Worm (Caenorhabditis elegans) whole organism, L4 larva: ENCODE measurements around the gene C12D8.21.

ENCODE experiments used
- F44E2.7 ChIP-seq: fragments of 200-800 bp; sonication (Bioruptor generic); IDR thresholded peaks from 2 replicates; pipeline ENCODE4 v2.1.2; 2022; ENCODE audit warnings: missing genetic modification characterization, missing compliant biosample characterization
- F49E8.2 ChIP-seq: sonication (generic microtip); optimal IDR thresholded peaks from 2 replicates; lab custom pipeline; 2016; ENCODE audit warnings: missing compliant biosample characterization, mild to moderate bottlenecking, missing genetic modification characterization, borderline replicate concordance
- Y105C5A.15 ChIP-seq: fragments of 200-800 bp; sonication (Bioruptor generic); IDR thresholded peaks from 2 replicates; pipeline ENCODE4 v1.3.6; 2022; ENCODE audit warnings: missing genetic modification characterization, missing compliant biosample characterization
- arid-1 ChIP-seq: fragments of 200-800 bp; sonication (Bioruptor generic); conservative IDR thresholded peaks from 2 replicates; pipeline ENCODE4 v1.3.6; 2022; ENCODE audit warnings: missing genetic modification reagents, missing genetic modification characterization, missing compliant biosample characterization
- ceh-20 ChIP-seq: fragments of 200-800 bp; sonication (Bioruptor generic); IDR thresholded peaks from 2 replicates; pipeline ENCODE4 v1.3.6; 2022; ENCODE audit warnings: missing genetic modification reagents, missing genetic modification characterization, missing compliant biosample characterization
- ceh-28 ChIP-seq: fragments of 150-350 bp; optimal IDR thresholded peaks from 2 replicates; lab custom pipeline; 2014; ENCODE audit warnings: missing biosample characterization, missing genetic modification reagents, missing genetic modification characterization
- ceh-82 ChIP-seq: sonication (generic microtip); optimal IDR thresholded peaks from 2 replicates; lab custom pipeline; 2017; ENCODE audit warnings: missing biosample characterization, missing genetic modification characterization
- cey-2 ChIP-seq: sonication (generic microtip); optimal IDR thresholded peaks from 3 replicates; lab custom pipeline; 2017; ENCODE audit warnings: missing genetic modification characterization, mild to moderate bottlenecking, missing compliant biosample characterization, antibody characterized with exemption, borderline replicate concordance; ENCODE audit not compliant: insufficient read depth
- ctbp-1 ChIP-seq: fragments of 200-800 bp; sonication (Bioruptor generic); IDR thresholded peaks from 2 replicates; pipeline ENCODE4 v1.3.6; 2022; ENCODE audit warnings: missing genetic modification reagents, missing genetic modification characterization, missing compliant biosample characterization
- daf-19 ChIP-seq: fragments of 200-800 bp; sonication (Bioruptor generic); conservative IDR thresholded peaks from 2 replicates; pipeline ENCODE4 v1.3.6; 2022; ENCODE audit warnings: missing genetic modification characterization, missing compliant biosample characterization
- daf-8 ChIP-seq: fragments of 200-800 bp; sonication (Bioruptor generic); IDR thresholded peaks from 2 replicates; pipeline ENCODE4 v1.3.6; 2022; ENCODE audit warnings: missing genetic modification characterization, missing compliant biosample characterization
- dmd-9 ChIP-seq: fragments of 200-800 bp; sonication (Bioruptor generic); IDR thresholded peaks from 2 replicates; pipeline ENCODE4 v1.3.6; 2022; ENCODE audit warnings: missing genetic modification reagents, missing genetic modification characterization, missing compliant biosample characterization
- dpl-1 ChIP-seq: fragments of 150-350 bp; optimal IDR thresholded peaks from 2 replicates; lab custom pipeline; 2014; ENCODE audit warnings: missing biosample characterization, missing genetic modification reagents, missing genetic modification characterization
- duxl-1 ChIP-seq: sonication (generic microtip); optimal IDR thresholded peaks from 2 replicates; lab custom pipeline; 2016; ENCODE audit warnings: mild to moderate bottlenecking, missing genetic modification characterization, moderate library complexity, missing compliant biosample characterization; ENCODE audit not compliant: poor library complexity
- fkh-10 ChIP-seq: fragments of 150-350 bp; optimal IDR thresholded peaks from 2 replicates; lab custom pipeline; 2014; ENCODE audit warnings: missing biosample characterization, missing genetic modification reagents, missing genetic modification characterization
- gei-8 ChIP-seq: fragments of 200-800 bp; sonication (Bioruptor generic); optimal IDR thresholded peaks from 2 replicates; lab custom pipeline; 2018; ENCODE audit warnings: mild to moderate bottlenecking, missing genetic modification characterization, missing compliant biosample characterization
- hif-1 ChIP-seq, 2 experiments: sonication (generic microtip); optimal IDR thresholded peaks; 2 replicates each; lab custom pipeline; 2016 to 2017; ENCODE audit warnings: missing compliant biosample characterization in 2 of 2, missing genetic modification characterization in 2 of 2, missing genetic modification reagents in 2 of 2, missing genotype in 2 of 2, mild to moderate bottlenecking in 1 of 2
- hlh-11 ChIP-seq: fragments of 200-800 bp; sonication (Bioruptor generic); optimal IDR thresholded peaks from 2 replicates; lab custom pipeline; 2018; ENCODE audit warnings: mild to moderate bottlenecking, missing genetic modification characterization, missing compliant biosample characterization
- hlh-30 ChIP-seq: sonication (generic microtip); optimal IDR thresholded peaks from 2 replicates; lab custom pipeline; 2017; ENCODE audit warnings: antibody characterized with exemption, mild to moderate bottlenecking, missing genetic modification characterization, missing compliant biosample characterization; ENCODE audit not compliant: insufficient read depth
- hmg-1.1 ChIP-seq: fragments of 200-800 bp; sonication (Bioruptor generic); IDR thresholded peaks from 2 replicates; pipeline ENCODE4 v1.3.6; 2022; ENCODE audit warnings: missing genetic modification reagents, missing genetic modification characterization, missing compliant biosample characterization
- lin-39 ChIP-seq: fragments of 150-350 bp; optimal IDR thresholded peaks from 2 replicates; lab custom pipeline; 2014; ENCODE audit warnings: missing biosample characterization, missing genetic modification reagents, missing genetic modification characterization
- madf-5 ChIP-seq, 2 experiments: fragments of 200-800 bp; sonication (Bioruptor generic); IDR thresholded peaks; 2 replicates each; pipeline ENCODE4 v1.3.6; 2022; ENCODE audit warnings: missing compliant biosample characterization in 2 of 2, missing genetic modification characterization in 2 of 2
- mxl-3 ChIP-seq: fragments of 200-800 bp; sonication (Bioruptor generic); optimal IDR thresholded peaks from 2 replicates; lab custom pipeline; 2018; ENCODE audit warnings: mild to moderate bottlenecking, missing genetic modification characterization, missing compliant biosample characterization
- nhr-10 ChIP-seq: fragments of 150-350 bp; optimal IDR thresholded peaks from 2 replicates; lab custom pipeline; 2014; ENCODE audit warnings: missing biosample characterization, missing genetic modification characterization
- nhr-111 ChIP-seq: fragments of 200-800 bp; sonication (Bioruptor generic); optimal IDR thresholded peaks from 2 replicates; lab custom pipeline; 2018; ENCODE audit warnings: mild to moderate bottlenecking, missing genetic modification characterization, missing compliant biosample characterization
- nhr-6 ChIP-seq: fragments of 150-350 bp; optimal IDR thresholded peaks from 2 replicates; lab custom pipeline; 2014; ENCODE audit warnings: missing biosample characterization, missing genetic modification characterization
- nhr-76 ChIP-seq: fragments of 150-350 bp; optimal IDR thresholded peaks from 2 replicates; lab custom pipeline; 2014; ENCODE audit warnings: missing biosample characterization, missing genetic modification characterization
- php-3 ChIP-seq: fragments of 200-800 bp; sonication (Bioruptor generic); IDR thresholded peaks from 2 replicates; pipeline ENCODE4 v1.3.6; 2022; ENCODE audit warnings: missing genetic modification reagents, missing genetic modification characterization, missing compliant biosample characterization
- rbr-2 ChIP-seq: sonication (generic microtip); optimal IDR thresholded peaks from 2 replicates; lab custom pipeline; 2016; ENCODE audit warnings: missing genotype, missing genetic modification characterization, missing compliant biosample characterization
- saeg-2 ChIP-seq: fragments of 200-800 bp; sonication (Bioruptor generic); IDR thresholded peaks from 2 replicates; pipeline ENCODE4 v1.3.6; 2022; ENCODE audit warnings: missing genetic modification reagents, missing genetic modification characterization, missing compliant biosample characterization
- sdz-12 ChIP-seq: fragments of 200-800 bp; sonication (Bioruptor generic); optimal IDR thresholded peaks from 2 replicates; lab custom pipeline; 2018; ENCODE audit warnings: mild to moderate bottlenecking, missing genetic modification characterization, missing compliant biosample characterization
- spr-3 ChIP-seq: fragments of 200-800 bp; sonication (Bioruptor generic); optimal IDR thresholded peaks from 2 replicates; lab custom pipeline; 2018; ENCODE audit warnings: mild to moderate bottlenecking, missing genetic modification characterization, missing compliant biosample characterization
- unc-39 ChIP-seq: sonication (generic microtip); optimal IDR thresholded peaks from 2 replicates; lab custom pipeline; 2017; ENCODE audit warnings: missing biosample characterization, missing genetic modification characterization
- zag-1 ChIP-seq: fragments of 150-350 bp; optimal IDR thresholded peaks from 2 replicates; lab custom pipeline; 2014; ENCODE audit warnings: missing biosample characterization, missing genetic modification characterization
- zip-11 ChIP-seq: fragments of 200-800 bp; sonication (Bioruptor generic); IDR thresholded peaks from 2 replicates; pipeline ENCODE4 v1.3.6; 2022; ENCODE audit warnings: missing genetic modification characterization, missing compliant biosample characterization

The C12D8.21 gene

DNA sequence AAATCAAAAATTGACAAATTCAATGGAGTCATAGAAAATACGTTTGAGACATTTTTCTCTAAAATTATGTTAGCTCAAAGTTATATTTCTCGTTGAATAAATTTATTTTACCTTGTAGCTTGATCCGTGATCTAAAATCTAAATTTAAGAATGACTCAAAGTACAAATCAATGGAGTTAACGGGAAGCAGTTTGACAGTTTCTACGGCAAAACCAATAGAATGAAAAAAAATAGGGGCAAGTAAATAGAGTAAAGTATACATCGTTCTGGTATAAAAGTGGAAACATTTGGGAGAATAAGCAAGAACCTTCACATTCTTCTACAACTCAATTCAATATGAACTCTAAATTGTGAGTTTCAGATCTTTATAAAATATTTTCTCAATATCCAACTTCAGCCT, 10.1 kb downstream of the C12D8.21 start, which contains the start of gene fipr-6:
Gene fipr-6 (plus strand): TSS at position 301 of the 400 bp plus-strand sequence.
- TF ChIP-seq rbr-2 (tag; lab: Kevin White, UChicago) = no peak
- TF ChIP-seq nhr-76 (tag; lab: Kevin White, UChicago) = no peak
- no peak for TF ChIP-seq spr-3 (GFP tag; lab: Kevin White, UChicago)
- TF ChIP-seq arid-1 (GFP tag; lab: Robert Waterston, UW) = no peak
- no peak for TF ChIP-seq zip-11
- TF ChIP-seq hlh-11 (tag; lab: Kevin White, UChicago) = no peak
- no peak for TF ChIP-seq unc-39
- TF ChIP-seq ceh-28 (tag; lab: Kevin White, UChicago) = no peak
- no peak for TF ChIP-seq F44E2.7 (GFP tag; lab: Robert Waterston, UW)
- no peak for TF ChIP-seq F49E8.2 (tag; lab: Kevin White, UChicago)
- no peak for TF ChIP-seq hif-1 (tag; optimal IDR thresholded peaks at IDR 0.05; lab: Kevin White, UChicago)
- TF ChIP-seq ceh-82 (tag; lab: Kevin White, UChicago) = no peak
- TF ChIP-seq ctbp-1 = no peak
- TF ChIP-seq fkh-10 (GFP tag; lab: Kevin White, UChicago) = no peak
- no peak for TF ChIP-seq dmd-9 (GFP tag; lab: Robert Waterston, UW)
- TF ChIP-seq daf-8 (GFP tag; lab: Robert Waterston, UW) = no peak
- TF ChIP-seq dpl-1 = no peak

DNA sequence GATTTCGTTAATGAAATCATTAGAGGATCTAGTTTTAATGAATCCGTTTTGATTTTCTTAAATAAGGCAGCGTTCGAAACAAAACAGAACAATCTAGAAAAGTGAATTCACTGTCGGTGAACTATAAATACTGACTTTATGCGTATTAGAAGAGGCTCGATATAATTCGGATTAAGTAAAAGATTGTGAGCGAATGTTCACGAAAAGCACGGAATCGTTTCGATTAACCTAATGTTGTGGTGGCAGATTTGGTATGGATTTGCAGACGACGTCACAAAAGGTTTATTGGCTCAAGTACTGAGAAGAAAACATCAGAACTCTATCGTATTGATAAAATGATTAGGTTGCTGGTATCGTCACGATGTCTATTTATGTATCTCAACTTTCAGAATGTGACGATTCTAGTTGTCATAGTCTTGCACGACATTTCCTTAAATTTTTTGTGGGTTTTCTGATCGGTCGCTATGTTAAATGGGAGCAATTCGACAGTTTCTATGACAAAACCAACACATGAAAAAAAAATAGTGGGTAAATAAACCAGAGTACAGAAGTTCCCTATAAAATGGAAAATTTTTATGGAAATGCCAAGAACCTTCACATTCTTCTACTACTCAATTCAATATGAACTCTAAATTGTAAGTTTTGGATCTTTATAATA, 11.6 kb downstream of the C12D8.21 start, which contains the start of the genes pyt-1 and fipr-7:
Gene pyt-1 (minus strand): TSS at position 101 of the 658 bp plus-strand sequence.
Gene fipr-7 (plus strand): TSS at position 608 of the 658 bp plus-strand sequence.
- TF ChIP-seq ceh-20 (GFP tag; lab: Robert Waterston, UW) (no peak), Y105C5A.15 (GFP tag; lab: Robert Waterston, UW) (no peak), madf-5 (GFP tag; IDR thresholded peaks at IDR 0.05; lab: Robert Waterston, UW) (no peak), gei-8 (GFP tag; lab: Kevin White, UChicago) (no peak), duxl-1 (tag; lab: Kevin White, UChicago) (no peak), lin-39 (no peak)
- TF ChIP-seq, all 104 proteins: peak for 0

DNA sequence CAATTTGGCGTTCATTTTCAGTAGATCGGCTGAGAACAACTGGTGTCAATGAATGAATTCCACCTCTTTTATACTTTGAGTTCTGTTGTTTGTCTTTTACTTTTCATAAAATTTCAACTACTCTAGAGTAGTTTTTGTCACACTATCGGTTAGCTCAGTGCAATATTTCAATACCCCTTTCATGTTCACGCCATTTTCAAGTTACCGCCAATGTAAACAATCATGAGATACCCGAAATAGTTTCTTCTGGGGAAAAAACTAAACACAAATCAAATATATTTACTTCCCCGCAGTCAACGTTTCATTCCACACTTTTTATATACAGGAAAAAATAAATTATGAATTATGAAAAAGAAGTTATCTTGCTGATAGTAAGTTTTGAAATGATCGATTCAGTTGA, 12.6 kb downstream of the C12D8.21 start, which contains the start of gene fipr-4:
Gene fipr-4 (minus strand): TSS at position 101 of the 400 bp plus-strand sequence.
- TF ChIP-seq zag-1 (tag; lab: Kevin White, UChicago) = no peak
- TF ChIP-seq, all 104 proteins: peak for 0

DNA sequence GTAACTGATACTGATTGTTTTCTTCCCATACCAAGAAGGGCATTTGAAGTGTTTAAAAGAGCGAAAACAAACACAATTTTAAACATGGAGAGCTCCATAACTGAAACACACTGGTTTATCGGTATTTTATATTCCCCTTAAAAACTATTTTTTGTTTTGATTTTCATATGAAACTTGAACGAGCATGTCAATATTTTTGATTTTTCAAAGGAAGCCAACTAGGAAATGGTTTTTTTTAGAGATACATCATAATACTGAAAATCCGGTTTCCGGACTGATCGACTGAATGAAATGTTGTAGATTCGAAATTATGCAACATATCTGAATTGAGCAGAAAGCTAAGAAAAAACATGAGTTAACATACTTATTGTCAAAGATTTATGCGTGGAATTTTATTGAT, 13.7 kb downstream of the C12D8.21 start, which contains the start of gene ttr-19:
Gene ttr-19 (minus strand): TSS at position 101 of the 400 bp plus-strand sequence.
- TF ChIP-seq sdz-12 (no peak), hlh-30 (tag; lab: Kevin White, UChicago) (no peak), nhr-10 (tag; lab: Kevin White, UChicago) (no peak), hmg-1.1 (GFP tag; lab: Robert Waterston, UW) (no peak), php-3 (GFP tag; lab: Robert Waterston, UW) (no peak), daf-19 (GFP tag; lab: Robert Waterston, UW) (no peak), nhr-6 (no peak), nhr-111 (no peak), cey-2 (tag; lab: Kevin White, UChicago) (no peak), fkh-10 (GFP tag; lab: Kevin White, UChicago) (no peak), lin-39 (no peak), saeg-2 (GFP tag; lab: Robert Waterston, UW) (no peak), mxl-3 (GFP tag; lab: Kevin White, UChicago) (no peak)
